Worm (Caenorhabditis elegans) whole organism, late embryonic: ENCODE measurements around the gene slc-17.4.

Experiments used
- C38D4.7 ChIP-seq: fragments of 200-800 bp; sonication (Bioruptor generic); optimal IDR thresholded peaks from 2 replicates; lab custom pipeline; 2018; ENCODE audit warnings: mild to moderate bottlenecking, missing genetic modification characterization, moderate library complexity, missing compliant biosample characterization
- F13H6.1 ChIP-seq: sonication (generic microtip); optimal IDR thresholded peaks from 2 replicates; lab custom pipeline; 2016; ENCODE audit warnings: missing genetic modification characterization, missing compliant biosample characterization
- K09A11.1 ChIP-seq: sonication (generic microtip); optimal IDR thresholded peaks from 2 replicates; lab custom pipeline; 2017; ENCODE audit warnings: antibody characterized with exemption, mild to moderate bottlenecking, missing genetic modification characterization, missing compliant biosample characterization; ENCODE audit not compliant: insufficient read depth
- T23F11.4 ChIP-seq: fragments of 200-800 bp; sonication (Bioruptor generic); optimal IDR thresholded peaks from 2 replicates; lab custom pipeline; 2018; ENCODE audit warnings: mild to moderate bottlenecking, missing genetic modification characterization, missing compliant biosample characterization
- ahr-1 ChIP-seq: sonication (generic microtip); optimal IDR thresholded peaks from 2 replicates; lab custom pipeline; 2016; ENCODE audit warnings: missing genetic modification characterization, missing compliant biosample characterization
- ceh-14 ChIP-seq: sonication (generic microtip); optimal IDR thresholded peaks from 2 replicates; lab custom pipeline; 2016; ENCODE audit warnings: missing genotype, missing genetic modification characterization, missing compliant biosample characterization
- ceh-22 ChIP-seq: sonication (generic microtip); optimal IDR thresholded peaks from 2 replicates; lab custom pipeline; 2017; ENCODE audit warnings: missing biosample characterization, missing genetic modification characterization
- ceh-24 ChIP-seq: sonication (generic microtip); optimal IDR thresholded peaks from 2 replicates; lab custom pipeline; 2016; ENCODE audit warnings: mild to moderate bottlenecking, missing genetic modification characterization, missing compliant biosample characterization
- ceh-30 ChIP-seq: fragments of 150-350 bp; optimal IDR thresholded peaks from 2 replicates; lab custom pipeline; 2014; ENCODE audit warnings: missing biosample characterization, missing genetic modification characterization
- ceh-31 ChIP-seq: sonication (generic microtip); optimal IDR thresholded peaks from 2 replicates; lab custom pipeline; 2016; ENCODE audit warnings: missing genetic modification characterization, missing compliant biosample characterization
- ceh-34 ChIP-seq: sonication (generic microtip); optimal IDR thresholded peaks from 2 replicates; lab custom pipeline; 2016; ENCODE audit warnings: mild to moderate bottlenecking, missing genetic modification characterization, missing compliant biosample characterization
- ceh-45 ChIP-seq: fragments of 200-800 bp; sonication (Bioruptor generic); IDR thresholded peaks from 2 replicates; pipeline ENCODE4 v1.3.6; 2022; ENCODE audit warnings: missing genetic modification reagents, missing genetic modification characterization, missing compliant biosample characterization
- ceh-48 ChIP-seq: sonication (generic microtip); optimal IDR thresholded peaks from 2 replicates; lab custom pipeline; 2016; ENCODE audit warnings: missing genetic modification characterization, inconsistent platforms, missing compliant biosample characterization
- ceh-6 ChIP-seq: fragments of 200-800 bp; sonication (Bioruptor generic); optimal IDR thresholded peaks from 2 replicates; lab custom pipeline; 2018; ENCODE audit warnings: mild to moderate bottlenecking, missing genetic modification characterization, missing compliant biosample characterization
- che-1 ChIP-seq: sonication (generic microtip); optimal IDR thresholded peaks from 2 replicates; lab custom pipeline; 2016; ENCODE audit warnings: mild to moderate bottlenecking, missing genetic modification characterization, missing compliant biosample characterization
- dmd-4 ChIP-seq: sonication (generic microtip); optimal IDR thresholded peaks from 2 replicates; lab custom pipeline; 2016; ENCODE audit warnings: borderline replicate concordance, missing genetic modification characterization, missing compliant biosample characterization
- elt-2 ChIP-seq: sonication (generic microtip); optimal IDR thresholded peaks from 2 replicates; lab custom pipeline; 2016; ENCODE audit warnings: missing genetic modification reagents, missing genetic modification characterization, missing compliant biosample characterization
- elt-4 ChIP-seq: sonication (generic microtip); optimal IDR thresholded peaks from 2 replicates; lab custom pipeline; 2016; ENCODE audit warnings: missing genetic modification characterization, missing compliant biosample characterization
- ets-4 ChIP-seq: sonication (generic microtip); optimal IDR thresholded peaks from 2 replicates; lab custom pipeline; 2016; ENCODE audit warnings: missing genetic modification characterization, missing compliant biosample characterization
- fax-1 ChIP-seq: sonication (generic microtip); optimal IDR thresholded peaks from 2 replicates; lab custom pipeline; 2016; ENCODE audit warnings: missing genotype, missing genetic modification characterization, missing compliant biosample characterization
- fkh-10 ChIP-seq: fragments of 150-350 bp; optimal IDR thresholded peaks from 2 replicates; lab custom pipeline; 2014; ENCODE audit warnings: missing biosample characterization, missing genetic modification reagents, missing genetic modification characterization
- gmeb-2 ChIP-seq: sonication (generic microtip); optimal IDR thresholded peaks from 2 replicates; lab custom pipeline; 2016; ENCODE audit warnings: missing genetic modification characterization, inconsistent platforms, missing compliant biosample characterization
- hlh-8 ChIP-seq: sonication (generic microtip); optimal IDR thresholded peaks from 2 replicates; lab custom pipeline; 2016; ENCODE audit warnings: missing genotype, missing genetic modification characterization, missing compliant biosample characterization
- mec-3 ChIP-seq: sonication (generic microtip); optimal IDR thresholded peaks from 2 replicates; lab custom pipeline; 2016; ENCODE audit warnings: borderline replicate concordance, missing genetic modification characterization, missing compliant biosample characterization
- nfya-1 ChIP-seq: sonication (generic microtip); optimal IDR thresholded peaks from 2 replicates; lab custom pipeline; 2017; ENCODE audit warnings: missing genetic modification characterization, mild to moderate bottlenecking, missing compliant biosample characterization, antibody characterized with exemption, moderate library complexity
- pag-3 ChIP-seq: sonication (generic microtip); optimal IDR thresholded peaks from 2 replicates; lab custom pipeline; 2016; ENCODE audit warnings: missing compliant biosample characterization, missing genetic modification characterization, borderline replicate concordance
- pha-2 ChIP-seq: sonication (generic microtip); optimal IDR thresholded peaks from 2 replicates; lab custom pipeline; 2017; ENCODE audit warnings: mild to moderate bottlenecking, missing genetic modification characterization, missing compliant biosample characterization
- pha-4 ChIP-seq: fragments of 150-350 bp; optimal IDR thresholded peaks from 2 replicates; lab custom pipeline; 2018; ENCODE audit warnings: missing biosample characterization, missing genetic modification reagents, missing genetic modification characterization
- rnt-1 ChIP-seq: sonication (generic microtip); optimal IDR thresholded peaks from 2 replicates; lab custom pipeline; 2016; ENCODE audit warnings: missing genetic modification characterization, missing compliant biosample characterization
- sox-2 ChIP-seq: fragments of 200-800 bp; sonication (Bioruptor generic); IDR thresholded peaks from 2 replicates; pipeline ENCODE4 v1.3.6; 2022; ENCODE audit warnings: missing genetic modification reagents, missing genetic modification characterization, missing compliant biosample characterization
- sox-4 ChIP-seq: sonication (generic microtip); optimal IDR thresholded peaks from 2 replicates; lab custom pipeline; 2017; ENCODE audit warnings: mild to moderate bottlenecking, missing genetic modification characterization, inconsistent platforms, missing compliant biosample characterization
- syd-9 ChIP-seq: sonication (generic microtip); optimal IDR thresholded peaks from 2 replicates; lab custom pipeline; 2016; ENCODE audit warnings: mild to moderate bottlenecking, missing genetic modification characterization, moderate library complexity, missing compliant biosample characterization
- tbx-2 ChIP-seq: sonication (generic microtip); optimal IDR thresholded peaks from 2 replicates; lab custom pipeline; 2016; ENCODE audit warnings: missing genetic modification characterization, missing compliant biosample characterization
- unc-3 ChIP-seq, 2 experiments: fragments of 200-800 bp in 1 of 2; sonication (Bioruptor generic) in 1 of 2; sonication (generic microtip) in 1 of 2; conservative IDR thresholded peaks in 1 of 2; optimal IDR thresholded peaks in 1 of 2; 2 replicates each; pipeline versions ENCODE4 v1.3.6 to Lab custom; 2016 to 2022; ENCODE audit warnings: missing compliant biosample characterization in 2 of 2, missing genetic modification characterization in 2 of 2, missing genetic modification reagents in 1 of 2
- unc-42 ChIP-seq: sonication (generic microtip); optimal IDR thresholded peaks from 2 replicates; lab custom pipeline; 2016; ENCODE audit warnings: missing genotype, missing genetic modification characterization, missing compliant biosample characterization

slc-17.4 gene

DNA sequence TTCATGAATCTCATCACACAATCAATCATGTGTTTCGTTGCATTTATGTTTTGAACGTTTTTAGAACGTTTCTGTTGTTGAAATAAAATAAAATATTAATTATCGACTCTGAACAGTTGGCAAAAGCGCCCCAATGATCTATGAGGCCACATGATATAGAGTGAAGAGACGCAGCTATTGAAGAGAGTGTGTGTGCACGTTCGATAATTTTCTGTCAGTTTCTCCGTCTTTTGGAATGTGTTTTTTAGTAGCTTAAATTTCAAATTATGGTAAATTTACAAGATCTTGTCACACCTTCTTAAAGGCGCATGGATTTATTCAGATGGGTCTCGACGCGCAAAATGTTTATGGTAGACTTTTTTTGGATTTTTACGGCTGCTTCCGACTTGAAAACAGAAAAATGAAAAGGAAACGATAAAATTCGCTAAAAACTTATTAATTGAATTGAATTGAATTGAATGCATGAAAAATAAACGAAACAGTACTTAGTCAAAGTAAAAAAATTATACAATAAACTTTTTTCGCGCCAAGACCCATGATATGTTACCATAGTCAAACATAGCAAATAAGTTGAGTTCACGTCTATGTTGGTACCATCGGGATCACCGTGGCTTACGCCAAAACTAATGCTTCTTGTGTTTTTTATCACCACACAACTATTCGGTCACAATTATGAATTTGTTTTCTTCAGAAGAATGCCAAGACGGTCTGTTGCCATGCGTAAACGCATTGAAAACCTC, 42.2 kb upstream of the slc-17.4 start, which contains the start of gene C49C3.15 (continued):
- peak; percentile 15 for TF ChIP-seq nfya-1

DNA sequence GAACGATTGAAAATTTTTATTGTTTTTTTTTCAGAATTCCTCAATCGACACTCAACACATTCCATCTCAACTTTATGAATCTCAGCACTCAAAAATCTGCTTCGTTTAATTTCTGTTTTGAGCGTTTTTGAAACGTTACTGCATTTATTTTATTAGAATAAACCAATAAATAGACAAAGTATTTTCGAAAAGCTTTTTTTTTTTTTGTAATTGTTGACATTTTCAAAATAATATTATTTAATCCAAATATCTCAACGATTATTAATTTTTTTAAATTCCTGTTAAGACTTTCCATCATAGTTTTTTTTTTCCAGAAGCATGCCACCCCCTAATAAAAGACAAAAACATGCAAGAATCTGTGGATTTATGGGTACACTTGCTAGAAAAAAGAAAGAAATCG, 40.7 kb upstream of the slc-17.4 start, which contains the start of gene C49C3.7:
Gene C49C3.7, plus strand, starts transcription at position 301 of the 400 bp plus-strand sequence.
- TF ChIP-seq ceh-45 (GFP tag; lab: Robert Waterston, UW) (no peak), elt-4 (tag; lab: Kevin White, UChicago) (no peak), fax-1 (no peak), sox-4 (tag; lab: Kevin White, UChicago) (no peak), ceh-34 (tag; lab: Kevin White, UChicago) (no peak), unc-42 (tag; lab: Kevin White, UChicago) (no peak), ceh-30 (tag; lab: Kevin White, UChicago) (no peak), sox-2 (GFP tag; lab: Robert Waterston, UW) (no peak), gmeb-2 (tag; lab: Kevin White, UChicago) (no peak)

DNA sequence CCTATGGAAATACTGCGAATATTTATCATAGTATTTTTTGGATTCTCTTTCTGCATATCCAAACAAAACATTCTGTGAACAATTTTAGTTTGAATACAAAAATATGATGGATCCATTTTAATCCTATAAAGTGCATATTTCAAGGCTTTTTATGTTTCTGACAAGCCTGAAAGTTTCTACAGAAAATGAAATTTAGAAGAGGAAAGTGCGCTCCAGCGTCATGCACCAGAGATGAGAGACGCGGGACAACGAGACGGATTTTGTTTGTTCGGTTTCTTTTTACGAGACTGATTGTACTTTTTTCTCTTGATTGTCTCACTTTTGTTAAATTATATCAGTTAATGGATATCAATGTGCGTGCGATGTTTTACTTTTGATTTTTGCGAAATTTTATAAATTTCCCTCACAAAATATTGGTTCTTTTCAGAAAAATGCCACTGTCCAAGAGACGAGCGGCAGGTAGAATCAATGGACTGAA, 39.6 kb upstream of the slc-17.4 start, which contains the start of gene C49C3.6:
Gene C49C3.6, plus strand, starts transcription at position 428 of the 478 bp plus-strand sequence.
- no peak for TF ChIP-seq dmd-4 (tag; lab: Kevin White, UChicago)
- peak; percentile 62 for TF ChIP-seq unc-42 (tag; lab: Kevin White, UChicago)
- TF ChIP-seq C38D4.7 (GFP tag; lab: Kevin White, UChicago) = no peak
- TF ChIP-seq syd-9 (tag; lab: Kevin White, UChicago) = no peak

DNA sequence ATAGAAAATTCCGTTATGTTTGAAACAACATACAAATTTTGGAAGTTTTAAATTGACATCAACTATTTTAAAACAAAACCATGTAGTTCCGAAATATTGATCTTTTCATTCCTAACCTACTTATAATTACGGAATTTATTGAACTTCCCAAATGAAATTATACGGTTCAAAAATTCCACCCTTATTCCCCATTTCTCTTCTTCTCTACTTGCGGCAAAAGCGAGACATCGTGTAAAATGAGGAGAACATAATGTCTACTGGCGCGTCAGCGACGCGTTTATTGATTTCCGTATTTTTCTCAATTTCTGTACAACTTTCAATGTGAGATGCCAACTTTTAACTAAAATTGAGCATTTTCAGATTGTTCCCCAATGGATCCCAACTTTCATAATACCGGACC, 37.3 kb upstream of the slc-17.4 start, which contains the start of gene ceh-88:
Gene ceh-88, plus strand, starts transcription at position 355 of the 400 bp plus-strand sequence.
- TF ChIP-seq F13H6.1 (tag; lab: Kevin White, UChicago) = no peak
- no peak for TF ChIP-seq che-1 (tag; lab: Kevin White, UChicago)
- no peak for TF ChIP-seq K09A11.1 (tag; lab: Kevin White, UChicago)
- no peak for TF ChIP-seq C38D4.7 (GFP tag; lab: Kevin White, UChicago)
- TF ChIP-seq fax-1 = no peak
- no peak for TF ChIP-seq pha-4 (tag; lab: Kevin White, UChicago)
- no peak for TF ChIP-seq pha-2 (tag; lab: Kevin White, UChicago)
- TF ChIP-seq unc-42 (tag; lab: Kevin White, UChicago) = peak; percentile 73
- peak; percentile 3 for TF ChIP-seq ceh-31 (tag; lab: Kevin White, UChicago)
- TF ChIP-seq mec-3 (tag; lab: Kevin White, UChicago) = no peak
- no peak for TF ChIP-seq hlh-8 (tag; lab: Kevin White, UChicago)
- TF ChIP-seq ceh-48 (tag; lab: Kevin White, UChicago) = peak; percentile 88
- TF ChIP-seq pag-3 = no peak
- no peak for TF ChIP-seq ceh-6 (GFP tag; lab: Kevin White, UChicago)
- no peak for TF ChIP-seq ceh-14
- TF ChIP-seq, all 69 proteins: peak for 3

DNA sequence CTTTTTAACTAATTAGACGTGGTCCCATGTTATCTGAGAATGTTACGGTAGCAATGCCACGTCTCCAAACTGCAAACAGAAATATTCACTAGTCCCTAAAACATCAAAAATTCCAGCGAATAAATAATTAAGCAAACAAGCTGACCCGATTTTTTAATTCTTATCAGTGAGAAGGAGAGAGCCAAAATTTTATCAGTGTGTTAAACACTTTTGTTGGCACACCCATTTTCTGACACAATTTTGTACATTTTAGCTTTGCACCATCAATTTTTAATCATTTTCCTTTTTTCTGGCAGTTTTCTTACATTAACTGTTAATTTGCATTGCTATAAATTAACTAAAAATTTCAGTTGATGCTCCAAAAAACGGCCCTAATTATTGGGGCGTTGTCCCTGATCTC, 28.9 kb upstream of the slc-17.4 start, which contains the start of gene C49C3.4:
Gene C49C3.4, plus strand, starts transcription at position 351 of the 400 bp plus-strand sequence.
- no peak for TF ChIP-seq ceh-45 (GFP tag; lab: Robert Waterston, UW)
- TF ChIP-seq nfya-1 = no peak
- TF ChIP-seq unc-3 (GFP tag; conservative IDR thresholded peaks at IDR 0.05; lab: Robert Waterston, UW) = no peak
- TF ChIP-seq unc-3 (tag; optimal IDR thresholded peaks at IDR 0.05; lab: Kevin White, UChicago) = no peak
- TF ChIP-seq ceh-24 = no peak
- TF ChIP-seq T23F11.4 (GFP tag; lab: Kevin White, UChicago) = no peak
- TF ChIP-seq fax-1 = no peak
- no peak for TF ChIP-seq fkh-10 (GFP tag; lab: Kevin White, UChicago)
- no peak for TF ChIP-seq elt-2 (tag; lab: Kevin White, UChicago)
- no peak for TF ChIP-seq tbx-2
- no peak for TF ChIP-seq ceh-6 (GFP tag; lab: Kevin White, UChicago)
- TF ChIP-seq syd-9 (tag; lab: Kevin White, UChicago) = no peak
- TF ChIP-seq dmd-4 (tag; lab: Kevin White, UChicago) = no peak
- no peak for TF ChIP-seq ceh-30 (tag; lab: Kevin White, UChicago)
- TF ChIP-seq ahr-1 (tag; lab: Kevin White, UChicago) = no peak
- no peak for TF ChIP-seq C38D4.7 (GFP tag; lab: Kevin White, UChicago)
- TF ChIP-seq gmeb-2 (tag; lab: Kevin White, UChicago) = no peak
- no peak for TF ChIP-seq rnt-1 (tag; lab: Kevin White, UChicago)
- no peak for TF ChIP-seq ets-4
- TF ChIP-seq ceh-22 (tag; lab: Kevin White, UChicago) = no peak
